Fruit fly (Drosophila melanogaster): ENCODE measurements around the gene sd.

dm6 chrX:15874437-15874836, 70.3 kb downstream of the sd start:
- TF ChIP-seq cnc (optimal IDR thresholded peaks at IDR 0.05) = no peak
- no peak for TF ChIP-seq CG11617 (GFP tag; optimal IDR thresholded peaks at IDR 0.05)
- TF ChIP-seq CG7101 (tag; optimal IDR thresholded peaks at IDR 0.05) = no peak
- no peak for TF ChIP-seq kay (GFP tag; ENCODE audit: borderline replicate concordance)
- no peak for TF ChIP-seq CG14711 (tag; optimal IDR thresholded peaks at IDR 0.05)
- TF ChIP-seq Mnt (GFP tag; optimal IDR thresholded peaks at IDR 0.05) = no peak

Measured in whole organism, adult.